Fruit fly (Drosophila melanogaster): ENCODE data around the gene CG43056.

The CG43056 gene

dm6 chr2L:4456539-4456994, 19.0 kb downstream of the CG43056 start, which contains the start of gene Gs1l (continued):
- TF ChIP-seq ab (GFP tag; optimal IDR thresholded peaks at IDR 0.05), result no peak
- peak; percentile 42; the same call in 1 of the 2 replicates for TF ChIP-seq CG3847 (GFP tag; IDR thresholded peaks at IDR 0.05)
- TF ChIP-seq chinmo (GFP tag; IDR thresholded peaks at IDR 0.05; ENCODE audit: partially characterized antibody), result 0 out of 4 replicates have a peak, but pooled peaks have one; percentile 5
- no peak for TF ChIP-seq CG3407 (GFP tag; optimal IDR thresholded peaks at IDR 0.05)
- no peak for TF ChIP-seq Myb (GFP tag; optimal IDR thresholded peaks at IDR 0.05)
- TF ChIP-seq CG1832 (GFP tag; optimal IDR thresholded peaks at IDR 0.05), result no peak
- no peak for TF ChIP-seq gt (GFP tag; IDR thresholded peaks at IDR 0.05)
- no peak for TF ChIP-seq CG16779 (GFP tag; IDR thresholded peaks at IDR 0.05)
- peak; percentile 24 for TF ChIP-seq CG2120 (GFP tag; optimal IDR thresholded peaks at IDR 0.05)
- no peak for TF ChIP-seq CG8089 (GFP tag; optimal IDR thresholded peaks at IDR 0.05)
- peak; percentile 23 for TF ChIP-seq Deaf1 (tag; optimal IDR thresholded peaks at IDR 0.05)
- TF ChIP-seq CG10147 (GFP tag; optimal IDR thresholded peaks at IDR 0.05), result peak; percentile 24
- TF ChIP-seq slou (GFP tag; optimal IDR thresholded peaks at IDR 0.05), result no peak
- no peak for TF ChIP-seq CG15479 (GFP tag; optimal IDR thresholded peaks at IDR 0.05)
- no peak; the same call in 1 of the 2 replicates for TF ChIP-seq CG13287 (GFP tag; IDR thresholded peaks at IDR 0.05; ENCODE audit: partially characterized antibody)
- no peak for TF ChIP-seq CG3838 (GFP tag; optimal IDR thresholded peaks at IDR 0.05)
- TF ChIP-seq wek (GFP tag; optimal IDR thresholded peaks at IDR 0.05), result no peak
- TF ChIP-seq CG7357 (GFP tag; IDR thresholded peaks at IDR 0.05), result no peak
- TF ChIP-seq ato (GFP tag; IDR thresholded peaks at IDR 0.05; ENCODE audit: partially characterized antibody), result no peak
- no peak for TF ChIP-seq mld (GFP tag; IDR thresholded peaks at IDR 0.05; ENCODE audit: partially characterized antibody)
- no peak for TF ChIP-seq CG4854 (GFP tag; optimal IDR thresholded peaks at IDR 0.05)
- no peak for TF ChIP-seq CG16863 (GFP tag; optimal IDR thresholded peaks at IDR 0.05)
- TF ChIP-seq D19A (tag; optimal IDR thresholded peaks at IDR 0.05), result peak; percentile 99
- no peak for TF ChIP-seq Dll (GFP tag; IDR thresholded peaks at IDR 0.05; ENCODE audit: partially characterized antibody)
- TF ChIP-seq corto (GFP tag; optimal IDR thresholded peaks at IDR 0.05), result no peak
- TF ChIP-seq NK7.1 (GFP tag; optimal IDR thresholded peaks at IDR 0.05), result no peak
- TF ChIP-seq CG42726 (GFP tag; IDR thresholded peaks at IDR 0.05; ENCODE audit: partially characterized antibody), result no peak
- no peak for TF ChIP-seq CG10321 (GFP tag; IDR thresholded peaks at IDR 0.05)
- no peak for TF ChIP-seq CG12942 (GFP tag; optimal IDR thresholded peaks at IDR 0.05)
- TF ChIP-seq fd102C (GFP tag; optimal IDR thresholded peaks at IDR 0.05), result no peak
- TF ChIP-seq Hr51 (GFP tag; optimal IDR thresholded peaks at IDR 0.05), result peak in 1 of 2 experiments; percentile 21
- TF ChIP-seq scrt (GFP tag; optimal IDR thresholded peaks at IDR 0.05), result no peak
- TF ChIP-seq Fer3 (tag; optimal IDR thresholded peaks at IDR 0.05), result peak; percentile 5
- peak; percentile 71 for TF ChIP-seq rib (GFP tag; IDR thresholded peaks at IDR 0.05)
- TF ChIP-seq vvl (GFP tag; IDR thresholded peaks at IDR 0.05), result no peak; the same call in 1 of the 2 replicates
- TF ChIP-seq CG1647 (GFP tag; optimal IDR thresholded peaks at IDR 0.05), result no peak
- peak; percentile 54 for TF ChIP-seq Dp (GFP tag; optimal IDR thresholded peaks at IDR 0.05)
- TF ChIP-seq dmrt99B (tag; optimal IDR thresholded peaks at IDR 0.05), result no peak
- no peak for TF ChIP-seq Tbp (GFP tag; optimal IDR thresholded peaks at IDR 0.05)
- no peak for TF ChIP-seq CG14860 (GFP tag; IDR thresholded peaks at IDR 0.05; ENCODE audit: partially characterized antibody)
- no peak for TF ChIP-seq tio (GFP tag; optimal IDR thresholded peaks at IDR 0.05)
- no peak for TF ChIP-seq Sin3A (optimal IDR thresholded peaks at IDR 0.05)
- no peak for TF ChIP-seq tna (GFP tag; IDR thresholded peaks at IDR 0.05; ENCODE audit: partially characterized antibody)
- no peak for TF ChIP-seq jumu (GFP tag; optimal IDR thresholded peaks at IDR 0.05)
- TF ChIP-seq B-H1 (GFP tag; IDR thresholded peaks at IDR 0.05), result no peak
- TF ChIP-seq Meics (GFP tag; optimal IDR thresholded peaks at IDR 0.05), result peak; percentile 19
- TF ChIP-seq Ssrp (tag; optimal IDR thresholded peaks at IDR 0.05), result peak; percentile 42
- no peak for TF ChIP-seq CG6813 (GFP tag; optimal IDR thresholded peaks at IDR 0.05)
- no peak for TF ChIP-seq usp (GFP tag; optimal IDR thresholded peaks at IDR 0.05)
- TF ChIP-seq psq (GFP tag; optimal IDR thresholded peaks at IDR 0.05), result no peak
- no peak for TF ChIP-seq shn (GFP tag; optimal IDR thresholded peaks at IDR 0.05)

All from whole organism, embryonic.